Worm (Caenorhabditis elegans): Measurements from ENCODE around the gene fbxa-94.

DNA sequence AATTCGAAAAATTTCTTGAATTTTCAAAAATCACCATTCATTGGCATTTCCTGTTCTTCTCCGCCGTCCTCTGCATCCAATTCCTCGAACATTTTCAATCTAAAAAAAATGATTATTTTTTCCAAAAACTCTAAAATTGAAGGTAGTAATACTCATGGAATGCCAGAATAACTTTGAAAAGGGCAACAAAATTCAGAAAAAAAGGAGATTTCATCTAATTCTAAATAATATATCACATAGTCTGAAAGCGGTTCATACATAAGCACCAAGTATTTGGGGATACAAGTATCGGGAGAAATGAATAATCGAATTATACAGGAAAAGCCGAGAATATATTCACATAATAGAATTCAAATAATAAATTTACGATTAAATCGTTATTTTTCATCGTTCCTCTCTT is 2.6 kb downstream of the fbxa-94 start, which contains the start of gene mdt-28:
- TF ChIP-seq elt-2 (tag; optimal IDR thresholded peaks at IDR 0.05) (no peak), ceh-18 (tag; optimal IDR thresholded peaks at IDR 0.05) (no peak)

All from whole organism, late embryonic.